Worm (Caenorhabditis elegans): Measurements from ENCODE around the gene nfx-1.

DNA sequence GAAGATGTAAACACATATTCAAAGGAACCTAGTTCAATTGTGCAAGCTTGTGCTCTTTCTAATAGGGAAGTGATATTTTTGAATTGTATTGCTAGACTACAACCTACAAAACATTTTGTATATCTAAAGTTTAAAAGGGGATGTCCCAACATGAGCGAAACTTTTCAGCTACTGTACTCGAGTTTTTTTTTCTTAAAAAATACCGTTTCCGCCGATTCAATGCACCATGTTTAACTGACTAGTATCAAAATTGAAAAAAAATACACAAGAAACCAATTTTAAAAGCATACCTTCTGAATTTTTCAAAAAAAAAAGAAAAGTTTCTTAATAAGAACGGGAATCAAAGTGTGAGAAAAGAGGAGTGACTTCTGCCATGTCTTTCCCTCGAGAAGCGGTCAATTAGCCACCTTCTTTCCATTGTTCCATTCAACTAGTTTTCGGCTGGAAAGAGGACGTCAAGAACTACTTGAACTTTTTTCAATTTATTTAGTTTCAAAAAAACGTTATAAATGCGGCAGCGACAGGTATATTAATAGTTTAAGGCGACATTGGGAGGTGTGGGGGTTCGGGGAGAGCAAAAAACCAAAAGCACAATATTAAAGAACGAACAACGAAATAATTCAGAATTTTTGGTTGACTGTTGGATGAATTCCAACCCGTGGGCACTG is 40.3 kb downstream of the nfx-1 start, which contains the start of gene nas-4:
- TF ChIP-seq snpc-4 (GFP tag; optimal IDR thresholded peaks at IDR 0.05) = no peak
- no peak for TF ChIP-seq snpc-4 (tag; optimal IDR thresholded peaks at IDR 0.05)
- no peak for TF ChIP-seq efl-1 (GFP tag; optimal IDR thresholded peaks at IDR 0.05)
- TF ChIP-seq lin-26 (GFP tag; IDR thresholded peaks at IDR 0.05) = peak; percentile 80
- peak; percentile 29 for TF ChIP-seq mel-28 (tag; optimal IDR thresholded peaks at IDR 0.05; ENCODE audit: borderline replicate concordance)
- TF ChIP-seq F57A8.1 (GFP tag; optimal IDR thresholded peaks at IDR 0.05) = no peak
- no peak for TF ChIP-seq F22D6.2 (tag; optimal IDR thresholded peaks at IDR 0.05)
- TF ChIP-seq ets-4 (GFP tag; optimal IDR thresholded peaks at IDR 0.05) = no peak
- TF ChIP-seq pha-4 (tag; optimal IDR thresholded peaks at IDR 0.05) = no peak
- TF ChIP-seq snpc-1.3 (tag; optimal IDR thresholded peaks at IDR 0.05; ENCODE audit: insufficient read depth) = no peak

Data from whole organism, young adult.